Worm (Caenorhabditis elegans) whole organism, L4 larva: ENCODE measurements around the gene let-716.
A peak's percentile ranks its signal among the peaks of the same experiment; 100 is the strongest.

Experiments used
- F10B5.3 ChIP-seq: sonication (generic microtip); optimal IDR thresholded peaks from 2 replicates; lab custom pipeline; 2016; ENCODE audit warnings: mild to moderate bottlenecking, missing genetic modification characterization, missing compliant biosample characterization
- F26F4.8 ChIP-seq: fragments of 200-800 bp; sonication (Bioruptor generic); conservative IDR thresholded peaks from 2 replicates; pipeline ENCODE4 v1.3.6; 2022; ENCODE audit warnings: missing genetic modification characterization, missing compliant biosample characterization
- R02D3.7 ChIP-seq: fragments of 150-350 bp; sonication (generic microtip); optimal IDR thresholded peaks from 3 replicates; lab custom pipeline; 2014; ENCODE audit warnings: missing biosample characterization, missing genetic modification characterization
- T20F7.1 ChIP-seq: fragments of 200-800 bp; sonication (Bioruptor generic); optimal IDR thresholded peaks from 2 replicates; lab custom pipeline; 2018; ENCODE audit warnings: mild to moderate bottlenecking, missing genetic modification characterization, missing compliant biosample characterization
- Y105C5A.15 ChIP-seq: fragments of 200-800 bp; sonication (Bioruptor generic); IDR thresholded peaks from 2 replicates; pipeline ENCODE4 v1.3.6; 2022; ENCODE audit warnings: missing genetic modification characterization, missing compliant biosample characterization
- ZK337.2 ChIP-seq: fragments of 200-800 bp; sonication (Bioruptor generic); IDR thresholded peaks from 2 replicates; pipeline ENCODE4 v1.3.6; 2022; ENCODE audit warnings: missing genetic modification reagents, missing genetic modification characterization, missing compliant biosample characterization
- attf-4 ChIP-seq: sonication (generic microtip); optimal IDR thresholded peaks from 3 replicates; lab custom pipeline; 2017; ENCODE audit warnings: missing biosample characterization, missing genetic modification characterization
- ceh-28 ChIP-seq: fragments of 150-350 bp; optimal IDR thresholded peaks from 2 replicates; lab custom pipeline; 2014; ENCODE audit warnings: missing biosample characterization, missing genetic modification reagents, missing genetic modification characterization
- ceh-32 ChIP-seq: sonication (generic microtip); optimal IDR thresholded peaks from 2 replicates; lab custom pipeline; 2016; ENCODE audit warnings: mild to moderate bottlenecking, missing genetic modification characterization, missing compliant biosample characterization; ENCODE audit not compliant: poor library complexity
- ceh-62 ChIP-seq: sonication (generic microtip); optimal IDR thresholded peaks from 2 replicates; lab custom pipeline; 2017; ENCODE audit warnings: missing biosample characterization, missing genetic modification characterization
- ces-1 ChIP-seq: fragments of 150-350 bp; sonication (generic microtip); optimal IDR thresholded peaks from 4 replicates; lab custom pipeline; 2014; ENCODE audit warnings: missing biosample characterization, missing genetic modification reagents, missing genetic modification characterization
- cey-2 ChIP-seq: sonication (generic microtip); optimal IDR thresholded peaks from 3 replicates; lab custom pipeline; 2017; ENCODE audit warnings: missing genetic modification characterization, mild to moderate bottlenecking, missing compliant biosample characterization, antibody characterized with exemption, borderline replicate concordance; ENCODE audit not compliant: insufficient read depth
- daf-16 ChIP-seq, 3 experiments: sonication (generic microtip); optimal IDR thresholded peaks; 2 replicates each; lab custom pipeline; 2016 to 2017; ENCODE audit warnings: missing genetic modification characterization in 3 of 3, missing genetic modification reagents in 3 of 3, mild to moderate bottlenecking in 2 of 3, missing compliant biosample characterization in 2 of 3, missing biosample characterization in 1 of 3, moderate library complexity in 1 of 3
- dmd-6 ChIP-seq: fragments of 200-800 bp; sonication (Bioruptor generic); IDR thresholded peaks from 2 replicates; pipeline ENCODE4 v1.3.6; 2022; ENCODE audit warnings: missing genetic modification reagents, missing genetic modification characterization, missing compliant biosample characterization
- dmd-9 ChIP-seq: fragments of 200-800 bp; sonication (Bioruptor generic); IDR thresholded peaks from 2 replicates; pipeline ENCODE4 v1.3.6; 2022; ENCODE audit warnings: missing genetic modification reagents, missing genetic modification characterization, missing compliant biosample characterization
- dpl-1 ChIP-seq: fragments of 150-350 bp; optimal IDR thresholded peaks from 2 replicates; lab custom pipeline; 2014; ENCODE audit warnings: missing biosample characterization, missing genetic modification reagents, missing genetic modification characterization
- egl-43 ChIP-seq: fragments of 200-800 bp; sonication (Bioruptor generic); IDR thresholded peaks from 2 replicates; pipeline ENCODE4 v1.3.6; 2022; ENCODE audit warnings: missing genetic modification reagents, missing genetic modification characterization, missing compliant biosample characterization
- hif-1 ChIP-seq, 2 experiments: sonication (generic microtip); optimal IDR thresholded peaks; 2 replicates each; lab custom pipeline; 2016 to 2017; ENCODE audit warnings: missing compliant biosample characterization in 2 of 2, missing genetic modification characterization in 2 of 2, missing genetic modification reagents in 2 of 2, missing genotype in 2 of 2, mild to moderate bottlenecking in 1 of 2
- hlh-30 ChIP-seq: sonication (generic microtip); optimal IDR thresholded peaks from 2 replicates; lab custom pipeline; 2017; ENCODE audit warnings: antibody characterized with exemption, mild to moderate bottlenecking, missing genetic modification characterization, missing compliant biosample characterization; ENCODE audit not compliant: insufficient read depth
- hmg-1.1 ChIP-seq: fragments of 200-800 bp; sonication (Bioruptor generic); IDR thresholded peaks from 2 replicates; pipeline ENCODE4 v1.3.6; 2022; ENCODE audit warnings: missing genetic modification reagents, missing genetic modification characterization, missing compliant biosample characterization
- lin-13 ChIP-seq: fragments of 150-350 bp; optimal IDR thresholded peaks from 2 replicates; lab custom pipeline; 2014; ENCODE audit warnings: missing biosample characterization, missing genetic modification reagents, missing genetic modification characterization
- lin-29 ChIP-seq: fragments of 200-800 bp; sonication (Bioruptor generic); IDR thresholded peaks from 2 replicates; pipeline ENCODE4 v1.3.6; 2022; ENCODE audit warnings: missing genetic modification reagents, missing genetic modification characterization, missing compliant biosample characterization
- lin-38 ChIP-seq: fragments of 200-800 bp; sonication (Bioruptor generic); IDR thresholded peaks from 2 replicates; pipeline ENCODE4 v1.3.6; 2022; ENCODE audit warnings: missing genetic modification reagents, missing genetic modification characterization, missing compliant biosample characterization
- lin-39 ChIP-seq: fragments of 150-350 bp; optimal IDR thresholded peaks from 2 replicates; lab custom pipeline; 2014; ENCODE audit warnings: missing biosample characterization, missing genetic modification reagents, missing genetic modification characterization
- mdl-1 ChIP-seq, 2 experiments: fragments of 150-350 bp in 1 of 2; sonication (generic microtip) in 1 of 2; optimal IDR thresholded peaks; 2 replicates each; lab custom pipeline; 2014 to 2017; ENCODE audit warnings: missing biosample characterization in 2 of 2, missing genetic modification characterization in 2 of 2
- mep-1 ChIP-seq: fragments of 150-350 bp; sonication (generic microtip); optimal IDR thresholded peaks from 3 replicates; lab custom pipeline; 2014; ENCODE audit warnings: missing biosample characterization, missing genetic modification characterization
- mes-2 ChIP-seq: sonication (generic microtip); optimal IDR thresholded peaks from 2 replicates; lab custom pipeline; 2016; ENCODE audit warnings: missing genotype, mild to moderate bottlenecking, missing genetic modification characterization, missing compliant biosample characterization; ENCODE audit not compliant: poor library complexity, severe bottlenecking
- mxl-3 ChIP-seq: fragments of 200-800 bp; sonication (Bioruptor generic); optimal IDR thresholded peaks from 2 replicates; lab custom pipeline; 2018; ENCODE audit warnings: mild to moderate bottlenecking, missing genetic modification characterization, missing compliant biosample characterization
- nhr-102 ChIP-seq: sonication (generic microtip); optimal IDR thresholded peaks from 2 replicates; lab custom pipeline; 2016; ENCODE audit warnings: mild to moderate bottlenecking, missing genetic modification characterization, moderate library complexity, missing compliant biosample characterization
- nhr-111 ChIP-seq: fragments of 200-800 bp; sonication (Bioruptor generic); optimal IDR thresholded peaks from 2 replicates; lab custom pipeline; 2018; ENCODE audit warnings: mild to moderate bottlenecking, missing genetic modification characterization, missing compliant biosample characterization
- nhr-237 ChIP-seq: sonication (generic microtip); optimal IDR thresholded peaks from 2 replicates; lab custom pipeline; 2017; ENCODE audit warnings: missing biosample characterization, missing genetic modification characterization
- nhr-28 ChIP-seq: fragments of 150-350 bp; optimal IDR thresholded peaks from 2 replicates; lab custom pipeline; 2014; ENCODE audit warnings: missing biosample characterization, missing genetic modification characterization
- nhr-41 ChIP-seq: fragments of 200-800 bp; sonication (Bioruptor generic); IDR thresholded peaks from 2 replicates; pipeline ENCODE4 v1.3.6; 2022; ENCODE audit warnings: missing genetic modification reagents, missing genetic modification characterization, missing compliant biosample characterization
- nhr-42 ChIP-seq: fragments of 200-800 bp; sonication (Bioruptor generic); IDR thresholded peaks from 2 replicates; pipeline ENCODE4 v1.3.6; 2022; ENCODE audit warnings: missing genetic modification characterization, missing compliant biosample characterization
- nhr-48 ChIP-seq: sonication (generic microtip); optimal IDR thresholded peaks from 2 replicates; lab custom pipeline; 2016; ENCODE audit warnings: mild to moderate bottlenecking, missing genetic modification characterization, missing compliant biosample characterization
- php-3 ChIP-seq: fragments of 200-800 bp; sonication (Bioruptor generic); IDR thresholded peaks from 2 replicates; pipeline ENCODE4 v1.3.6; 2022; ENCODE audit warnings: missing genetic modification reagents, missing genetic modification characterization, missing compliant biosample characterization
- saeg-2 ChIP-seq: fragments of 200-800 bp; sonication (Bioruptor generic); IDR thresholded peaks from 2 replicates; pipeline ENCODE4 v1.3.6; 2022; ENCODE audit warnings: missing genetic modification reagents, missing genetic modification characterization, missing compliant biosample characterization
- sdz-12 ChIP-seq: fragments of 200-800 bp; sonication (Bioruptor generic); optimal IDR thresholded peaks from 2 replicates; lab custom pipeline; 2018; ENCODE audit warnings: mild to moderate bottlenecking, missing genetic modification characterization, missing compliant biosample characterization
- snpc-1.2 ChIP-seq: fragments of 200-800 bp; sonication (Bioruptor generic); IDR thresholded peaks from 2 replicates; pipeline ENCODE4 v1.3.6; 2022; ENCODE audit warnings: missing genetic modification reagents, missing genetic modification characterization, missing compliant biosample characterization
- snpc-4 ChIP-seq: fragments of 150-350 bp; optimal IDR thresholded peaks from 2 replicates; lab custom pipeline; 2014; ENCODE audit warnings: missing biosample characterization, missing genetic modification characterization
- spr-3 ChIP-seq: fragments of 200-800 bp; sonication (Bioruptor generic); optimal IDR thresholded peaks from 2 replicates; lab custom pipeline; 2018; ENCODE audit warnings: mild to moderate bottlenecking, missing genetic modification characterization, missing compliant biosample characterization
- tra-1 ChIP-seq: fragments of 200-800 bp; sonication (Bioruptor generic); IDR thresholded peaks from 2 replicates; pipeline ENCODE4 v1.3.6; 2022; ENCODE audit warnings: missing genetic modification reagents, missing genetic modification characterization, missing compliant biosample characterization
- unc-39 ChIP-seq: sonication (generic microtip); optimal IDR thresholded peaks from 2 replicates; lab custom pipeline; 2017; ENCODE audit warnings: missing biosample characterization, missing genetic modification characterization
- unc-62 ChIP-seq, 3 experiments: fragments of 150-350 bp in 1 of 3; sonication (generic microtip); optimal IDR thresholded peaks in 2 of 3; peaks in 1 of 3; 1 replicate in 1 of 3; 2 replicates in 2 of 3; lab custom pipeline; 2014 to 2017; ENCODE audit warnings: missing biosample characterization in 3 of 3, missing genetic modification characterization in 3 of 3, missing genetic modification reagents in 3 of 3, missing genotype in 1 of 3
- zag-1 ChIP-seq: fragments of 150-350 bp; optimal IDR thresholded peaks from 2 replicates; lab custom pipeline; 2014; ENCODE audit warnings: missing biosample characterization, missing genetic modification characterization
- zfp-2 ChIP-seq: sonication (generic microtip); optimal IDR thresholded peaks from 2 replicates; lab custom pipeline; 2016; ENCODE audit warnings: mild to moderate bottlenecking, missing genetic modification characterization, missing compliant biosample characterization
- zfp-3 ChIP-seq: fragments of 200-800 bp; sonication (Bioruptor generic); conservative IDR thresholded peaks from 2 replicates; pipeline ENCODE4 v1.3.6; 2022; ENCODE audit warnings: missing genetic modification reagents, missing genetic modification characterization, missing compliant biosample characterization
- zip-2 ChIP-seq: fragments of 150-350 bp; optimal IDR thresholded peaks from 2 replicates; lab custom pipeline; 2014; ENCODE audit warnings: missing biosample characterization, missing genetic modification characterization
- ztf-11 ChIP-seq: fragments of 150-350 bp; optimal IDR thresholded peaks from 2 replicates; lab custom pipeline; 2014; ENCODE audit warnings: missing biosample characterization, missing genetic modification characterization
- ztf-7 ChIP-seq: fragments of 150-350 bp; optimal IDR thresholded peaks from 2 replicates; lab custom pipeline; 2014; ENCODE audit warnings: missing biosample characterization, missing genetic modification characterization

The let-716 gene

ce11 chrIII:6341878-6342453 is 41.4 kb upstream of the let-716 start, which contains the start of gene rpn-13 (continued):
- TF ChIP-seq zfp-2 (tag; lab: Kevin White, UChicago): no peak
- no peak for TF ChIP-seq ceh-62
- no peak for TF ChIP-seq tra-1
- TF ChIP-seq mep-1 (tag; lab: Kevin White, UChicago): peak; percentile 56
- TF ChIP-seq attf-4 (tag; lab: Kevin White, UChicago): no peak
- no peak for TF ChIP-seq nhr-111 (GFP tag; lab: Kevin White, UChicago)
- no peak for TF ChIP-seq cey-2 (tag; lab: Kevin White, UChicago)
- peak in 1 of 2 experiments; percentile 94 for TF ChIP-seq unc-62 (GFP tag; optimal IDR thresholded peaks at IDR 0.05 in 1 of 2; lab: Kevin White, UChicago)
- no peak for TF ChIP-seq unc-62 (tag; optimal IDR thresholded peaks at IDR 0.05; lab: Kevin White, UChicago)
- no peak for TF ChIP-seq spr-3 (GFP tag; lab: Kevin White, UChicago)
- TF ChIP-seq F10B5.3 (tag; lab: Kevin White, UChicago): no peak
- TF ChIP-seq nhr-237 (tag; lab: Kevin White, UChicago): no peak
- TF ChIP-seq lin-29 (GFP tag; lab: Robert Waterston, UW): no peak
- TF ChIP-seq T20F7.1 (GFP tag; lab: Kevin White, UChicago): peak; percentile 59
- TF ChIP-seq hif-1 (tag; optimal IDR thresholded peaks at IDR 0.05; lab: Kevin White, UChicago): peak in 1 of 2 experiments; percentile 19
- no peak for TF ChIP-seq R02D3.7 (tag; lab: Kevin White, UChicago)
- no peak for TF ChIP-seq mxl-3 (GFP tag; lab: Kevin White, UChicago)
- peak; percentile 96 for TF ChIP-seq hlh-30
- TF ChIP-seq lin-38 (GFP tag; lab: Robert Waterston, UW): no peak
- no peak for TF ChIP-seq ces-1 (GFP tag; lab: Kevin White, UChicago)
- no peak for TF ChIP-seq zip-2
- TF ChIP-seq snpc-1.2 (GFP tag; lab: Robert Waterston, UW): no peak
- no peak for TF ChIP-seq sdz-12
- TF ChIP-seq dpl-1 (GFP tag; lab: Kevin White, UChicago): peak; percentile 51
- TF ChIP-seq nhr-42 (GFP tag; lab: Robert Waterston, UW): no peak
- TF ChIP-seq ztf-11 (tag; lab: Kevin White, UChicago): no peak
- TF ChIP-seq saeg-2 (GFP tag; lab: Robert Waterston, UW): no peak
- no peak for TF ChIP-seq egl-43 (GFP tag; lab: Robert Waterston, UW)
- no peak for TF ChIP-seq nhr-102
- TF ChIP-seq unc-39 (tag; lab: Kevin White, UChicago): no peak
- TF ChIP-seq dmd-6: no peak
- no peak for TF ChIP-seq php-3 (GFP tag; lab: Robert Waterston, UW)
- TF ChIP-seq nhr-41: no peak
- peak; percentile 52 for TF ChIP-seq hmg-1.1
- TF ChIP-seq nhr-28 (tag; lab: Kevin White, UChicago): peak; percentile 5
- TF ChIP-seq lin-13: no peak
- TF ChIP-seq Y105C5A.15: no peak
- no peak for TF ChIP-seq nhr-48 (tag; lab: Kevin White, UChicago)
- TF ChIP-seq ZK337.2 (GFP tag; lab: Robert Waterston, UW): no peak
- no peak for TF ChIP-seq F26F4.8 (GFP tag; lab: Robert Waterston, UW)
- TF ChIP-seq daf-16 (GFP tag; optimal IDR thresholded peaks at IDR 0.05; lab: Kevin White, UChicago): no peak
- peak; percentile 49 for TF ChIP-seq daf-16 (tag; optimal IDR thresholded peaks at IDR 0.05; lab: Kevin White, UChicago)
- TF ChIP-seq ztf-7 (tag; lab: Kevin White, UChicago): no peak
- no peak for TF ChIP-seq dmd-9 (GFP tag; lab: Robert Waterston, UW)
- TF ChIP-seq lin-39 (tag; lab: Kevin White, UChicago): no peak
- TF ChIP-seq zag-1: no peak
- TF ChIP-seq snpc-4 (tag; lab: Kevin White, UChicago): no peak
- peak; percentile 76 for TF ChIP-seq mes-2
- TF ChIP-seq ceh-32 (tag; lab: Kevin White, UChicago): no peak
- TF ChIP-seq mdl-1 (tag; optimal IDR thresholded peaks at IDR 0.05; lab: Kevin White, UChicago): peak; percentile 20 to 78
- TF ChIP-seq zfp-3: no peak
- no peak for TF ChIP-seq ceh-28 (tag; lab: Kevin White, UChicago)
